Worm (Caenorhabditis elegans): ENCODE results near the gene R09A8.1.

DNA sequence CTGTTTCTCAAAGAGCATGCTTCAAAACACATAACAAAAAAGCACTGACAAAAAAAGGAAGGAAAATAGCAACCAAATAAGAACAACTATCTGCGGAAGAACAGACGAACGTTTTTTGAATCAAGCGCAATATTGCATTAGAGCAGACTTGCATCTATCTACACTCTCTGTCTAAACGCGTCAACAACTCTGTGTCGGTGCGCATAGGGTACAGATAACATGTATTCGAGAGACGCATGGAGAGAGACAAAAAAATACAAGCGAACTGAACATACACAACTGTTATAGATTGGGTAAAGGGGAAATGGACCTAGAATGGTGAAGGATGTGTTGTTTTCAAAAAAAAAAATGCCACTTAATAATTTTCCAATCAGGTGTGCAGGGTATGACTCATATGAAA lies 21.5 kb downstream of the R09A8.1 start:
- TF ChIP-seq unc-62 (GFP tag; optimal IDR thresholded peaks at IDR 0.05) (no peak), elt-3 (tag; optimal IDR thresholded peaks at IDR 0.05) (no peak)
